Worm (Caenorhabditis elegans): ENCODE measurements around the gene T27E7.5.

The T27E7.5 gene

DNA sequence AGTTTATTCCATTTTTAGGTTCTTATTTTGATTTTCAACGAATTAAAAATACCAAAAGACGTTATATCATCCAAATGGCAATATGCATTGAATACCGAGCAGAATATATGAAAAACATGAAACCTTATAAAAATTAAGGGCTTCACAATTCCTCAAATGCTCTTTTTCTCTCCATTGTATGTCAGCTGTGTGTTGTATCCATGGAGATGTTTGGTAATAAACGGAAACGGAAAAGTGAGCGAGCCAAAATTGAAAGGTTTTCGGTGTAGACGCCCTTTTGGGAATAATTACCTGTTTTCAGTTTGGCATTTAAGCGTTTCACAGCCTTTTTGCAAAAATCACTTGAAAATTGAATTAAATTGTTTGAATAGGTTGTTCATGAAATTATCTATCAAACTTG lies 20.7 kb downstream of the T27E7.5 start:
- TF ChIP-seq med-1 (GFP tag; optimal IDR thresholded peaks at IDR 0.05; ENCODE audit: insufficient read depth) (no peak), ref-1 (GFP tag; conservative IDR thresholded peaks at IDR 0.05) (no peak), cog-1 (tag; optimal IDR thresholded peaks at IDR 0.05) (no peak), flt-1 (GFP tag; IDR thresholded peaks at IDR 0.05) (no peak), ztf-23 (GFP tag; IDR thresholded peaks at IDR 0.05) (no peak), ztf-29 (GFP tag; IDR thresholded peaks at IDR 0.05) (no peak), klf-2 (GFP tag; conservative IDR thresholded peaks at IDR 0.05) (no peak), T22C8.4 (GFP tag; IDR thresholded peaks at IDR 0.05) (no peak)

DNA sequence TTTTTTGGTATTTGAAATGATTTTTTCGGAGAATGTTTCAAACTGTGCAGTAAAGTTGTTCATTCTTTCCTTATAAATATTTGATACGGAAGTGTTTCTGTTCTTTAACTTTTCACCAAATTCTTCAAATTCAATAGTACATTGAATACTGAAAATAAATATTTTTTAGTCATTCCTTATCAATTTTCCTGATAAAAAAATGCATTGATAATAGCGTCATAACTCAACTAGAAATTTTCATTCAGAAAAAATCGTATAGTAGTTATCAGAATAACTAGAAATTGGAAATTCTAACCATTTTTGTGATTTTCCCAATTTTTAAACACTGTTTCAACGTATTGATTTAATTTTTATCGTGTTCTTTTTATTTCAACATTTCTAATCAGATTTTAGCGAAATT lies 22.3 kb downstream of the T27E7.5 start:
- TF ChIP-seq med-1 (GFP tag; optimal IDR thresholded peaks at IDR 0.05; ENCODE audit: insufficient read depth), result no peak
- no peak for TF ChIP-seq klf-2 (GFP tag; conservative IDR thresholded peaks at IDR 0.05)
- no peak for TF ChIP-seq flt-1 (GFP tag; IDR thresholded peaks at IDR 0.05)
- no peak for TF ChIP-seq ref-1 (GFP tag; conservative IDR thresholded peaks at IDR 0.05)
- no peak for TF ChIP-seq ztf-23 (GFP tag; IDR thresholded peaks at IDR 0.05)

DNA sequence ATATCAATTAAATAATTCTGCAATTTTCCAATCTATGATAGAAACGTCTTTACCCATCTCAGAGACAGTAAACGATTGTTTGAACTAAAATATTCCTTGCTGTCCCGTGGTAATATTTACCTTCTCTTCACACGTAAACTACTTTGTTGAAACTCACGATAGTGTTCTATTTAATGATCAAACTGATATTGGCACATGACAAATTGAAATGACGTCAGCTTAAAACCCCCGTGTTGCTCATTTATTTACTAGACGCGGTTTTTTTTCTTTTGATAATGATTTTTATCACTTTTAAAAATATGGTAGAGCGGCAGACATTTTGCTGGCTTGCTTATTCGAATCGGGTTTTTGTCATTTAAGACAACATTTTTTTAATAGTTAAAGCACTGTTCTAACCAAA lies 24.7 kb downstream of the T27E7.5 start:
- no peak for TF ChIP-seq T22C8.4 (GFP tag; IDR thresholded peaks at IDR 0.05)
- TF ChIP-seq med-1 (GFP tag; optimal IDR thresholded peaks at IDR 0.05; ENCODE audit: insufficient read depth), result no peak
- no peak for TF ChIP-seq flt-1 (GFP tag; IDR thresholded peaks at IDR 0.05)
- TF ChIP-seq ref-1 (GFP tag; conservative IDR thresholded peaks at IDR 0.05), result no peak
- no peak for TF ChIP-seq tab-1 (GFP tag; IDR thresholded peaks at IDR 0.05)
- no peak for TF ChIP-seq cog-1 (tag; optimal IDR thresholded peaks at IDR 0.05)
- TF ChIP-seq ztf-23 (GFP tag; IDR thresholded peaks at IDR 0.05), result no peak
- no peak for TF ChIP-seq ztf-29 (GFP tag; IDR thresholded peaks at IDR 0.05)
- no peak for TF ChIP-seq klf-2 (GFP tag; conservative IDR thresholded peaks at IDR 0.05)

DNA sequence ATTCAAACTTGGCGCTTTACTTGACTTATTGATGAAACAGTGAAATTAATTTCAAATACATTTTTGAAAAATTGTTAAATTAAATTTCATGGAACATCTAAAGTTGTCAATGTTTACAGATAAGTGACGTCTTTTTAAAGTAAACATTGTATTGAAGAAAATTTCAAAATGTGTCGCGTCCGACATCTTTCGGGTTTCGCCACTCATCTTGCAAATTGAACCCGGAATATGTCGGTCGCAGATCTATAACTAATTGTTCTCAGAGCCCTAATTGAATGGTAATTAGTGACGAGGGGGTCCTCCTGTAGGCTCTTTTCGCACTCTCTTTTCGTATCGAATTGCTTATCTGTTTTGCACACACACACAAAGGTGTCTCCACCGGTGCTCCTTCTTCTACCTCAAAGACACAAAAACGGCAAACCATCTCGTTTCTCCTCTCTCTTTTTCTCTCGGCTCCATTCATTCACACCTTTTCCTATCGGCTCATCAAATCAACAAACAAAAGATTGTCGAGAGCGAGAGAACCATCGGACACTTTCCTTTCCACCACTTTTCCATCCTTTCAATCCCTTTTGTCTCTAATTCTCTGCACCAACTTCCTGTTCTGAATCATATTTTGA lies 25.8 kb downstream of the T27E7.5 start:
- TF ChIP-seq ztf-23 (GFP tag; IDR thresholded peaks at IDR 0.05) (no peak), ztf-29 (GFP tag; IDR thresholded peaks at IDR 0.05) (no peak)

DNA sequence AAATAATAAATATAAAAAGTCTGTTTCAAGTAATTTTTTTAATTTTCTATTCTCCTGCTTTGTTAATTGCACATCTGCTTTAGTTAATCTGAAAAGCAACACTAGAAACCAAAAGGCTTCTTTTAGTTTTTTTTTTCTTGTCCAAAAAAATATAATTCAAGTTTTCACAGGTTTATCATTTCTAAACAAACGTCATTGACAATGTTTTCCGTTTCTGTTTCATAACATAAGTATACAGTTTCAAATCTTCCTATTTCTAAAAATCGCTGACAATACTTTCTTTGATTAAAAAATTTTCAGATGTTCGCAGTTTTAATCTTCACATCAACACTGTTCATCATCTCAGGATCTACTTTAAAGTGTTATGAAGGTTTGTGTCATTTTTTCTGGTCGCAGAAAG lies 28.1 kb downstream of the T27E7.5 start, which contains the start of gene Y57G11B.2:
Gene Y57G11B.2 (plus strand): TSS at position 301 of the 400 bp plus-strand sequence.
- TF ChIP-seq ztf-29 (GFP tag; IDR thresholded peaks at IDR 0.05) (no peak), flt-1 (GFP tag; IDR thresholded peaks at IDR 0.05) (no peak), tab-1 (GFP tag; IDR thresholded peaks at IDR 0.05) (no peak), ztf-23 (GFP tag; IDR thresholded peaks at IDR 0.05) (no peak), T22C8.4 (GFP tag; IDR thresholded peaks at IDR 0.05) (no peak), cog-1 (tag; optimal IDR thresholded peaks at IDR 0.05) (no peak), klf-2 (GFP tag; conservative IDR thresholded peaks at IDR 0.05) (no peak), med-1 (GFP tag; optimal IDR thresholded peaks at IDR 0.05; ENCODE audit: insufficient read depth) (no peak), ref-1 (GFP tag; conservative IDR thresholded peaks at IDR 0.05) (no peak)

DNA sequence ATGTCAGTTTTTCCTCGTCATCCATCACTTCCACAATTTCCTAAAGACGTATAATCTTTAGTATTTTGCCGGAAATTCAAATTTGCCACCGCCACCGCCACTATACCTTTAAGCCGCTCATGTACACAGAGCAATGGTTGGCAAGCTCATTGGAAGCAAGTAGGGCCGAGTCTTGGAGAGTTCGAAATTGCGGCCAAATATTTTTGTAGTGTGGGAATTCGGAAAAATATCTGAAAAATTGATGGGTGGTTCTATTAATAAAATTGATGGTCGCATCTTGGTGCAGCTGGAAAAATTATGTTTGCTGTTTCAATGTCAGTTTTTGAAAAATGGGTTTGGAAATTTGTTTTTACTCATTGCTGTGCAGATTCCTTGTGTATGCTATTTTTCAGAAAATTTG lies 34.7 kb downstream of the T27E7.5 start:
- TF ChIP-seq ref-1 (GFP tag; conservative IDR thresholded peaks at IDR 0.05) (no peak), klf-2 (GFP tag; conservative IDR thresholded peaks at IDR 0.05) (no peak), T22C8.4 (GFP tag; IDR thresholded peaks at IDR 0.05) (no peak), cog-1 (tag; optimal IDR thresholded peaks at IDR 0.05) (no peak), ztf-29 (GFP tag; IDR thresholded peaks at IDR 0.05) (no peak), med-1 (GFP tag; optimal IDR thresholded peaks at IDR 0.05; ENCODE audit: insufficient read depth) (no peak), flt-1 (GFP tag; IDR thresholded peaks at IDR 0.05) (no peak), tab-1 (GFP tag; IDR thresholded peaks at IDR 0.05) (no peak), ztf-23 (GFP tag; IDR thresholded peaks at IDR 0.05) (no peak)

DNA sequence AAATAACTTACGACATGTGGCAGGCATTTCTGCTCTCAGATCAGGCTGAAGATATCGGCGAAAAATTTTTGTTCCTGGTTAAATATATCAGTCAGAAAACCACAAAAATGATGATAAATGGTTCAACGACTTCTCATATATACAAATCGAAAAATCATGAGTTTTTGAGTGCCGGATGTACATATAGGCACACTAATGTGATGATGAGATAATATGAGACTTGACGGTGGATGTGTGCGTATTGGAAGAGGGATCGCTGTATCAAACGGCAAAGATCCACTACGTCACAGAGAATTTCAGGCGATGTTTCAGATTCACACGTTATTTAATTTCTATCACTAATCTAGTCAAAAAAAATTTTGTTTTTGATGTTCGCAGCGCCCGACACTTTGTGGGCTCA lies 35.6 kb downstream of the T27E7.5 start, which contains the start of gene glb-34:
Gene glb-34 (minus strand): TSS at position 101 of the 400 bp plus-strand sequence.
- TF ChIP-seq med-1 (GFP tag; optimal IDR thresholded peaks at IDR 0.05; ENCODE audit: insufficient read depth), result no peak
- TF ChIP-seq cog-1 (tag; optimal IDR thresholded peaks at IDR 0.05), result no peak
- TF ChIP-seq tab-1 (GFP tag; IDR thresholded peaks at IDR 0.05), result no peak
- TF ChIP-seq klf-2 (GFP tag; conservative IDR thresholded peaks at IDR 0.05), result no peak
- no peak for TF ChIP-seq T22C8.4 (GFP tag; IDR thresholded peaks at IDR 0.05)
- no peak for TF ChIP-seq ztf-29 (GFP tag; IDR thresholded peaks at IDR 0.05)
- no peak for TF ChIP-seq flt-1 (GFP tag; IDR thresholded peaks at IDR 0.05)
- TF ChIP-seq ztf-23 (GFP tag; IDR thresholded peaks at IDR 0.05), result no peak
- no peak for TF ChIP-seq ref-1 (GFP tag; conservative IDR thresholded peaks at IDR 0.05)

DNA sequence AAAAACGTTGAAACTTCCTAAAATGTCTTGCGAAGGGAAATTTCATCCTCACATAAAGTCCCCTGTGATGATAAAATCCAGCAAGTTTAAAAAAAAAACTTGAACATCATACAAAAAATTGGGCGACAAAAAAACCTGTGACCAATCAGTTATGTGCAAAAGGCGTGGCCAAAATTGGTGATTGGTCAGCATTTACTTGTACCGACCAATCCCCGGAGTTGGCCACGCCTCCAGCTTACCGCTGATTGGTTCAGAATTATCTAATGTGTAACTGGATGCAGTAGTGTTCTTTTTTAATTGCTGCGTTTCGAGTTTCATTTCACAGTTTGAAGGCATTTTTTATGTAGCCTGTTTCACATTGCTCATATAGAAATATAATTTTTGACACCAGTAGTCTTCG lies 36.1 kb downstream of the T27E7.5 start:
- TF ChIP-seq ref-1 (GFP tag; conservative IDR thresholded peaks at IDR 0.05), result no peak
- TF ChIP-seq cog-1 (tag; optimal IDR thresholded peaks at IDR 0.05), result no peak
- TF ChIP-seq klf-2 (GFP tag; conservative IDR thresholded peaks at IDR 0.05), result no peak

DNA sequence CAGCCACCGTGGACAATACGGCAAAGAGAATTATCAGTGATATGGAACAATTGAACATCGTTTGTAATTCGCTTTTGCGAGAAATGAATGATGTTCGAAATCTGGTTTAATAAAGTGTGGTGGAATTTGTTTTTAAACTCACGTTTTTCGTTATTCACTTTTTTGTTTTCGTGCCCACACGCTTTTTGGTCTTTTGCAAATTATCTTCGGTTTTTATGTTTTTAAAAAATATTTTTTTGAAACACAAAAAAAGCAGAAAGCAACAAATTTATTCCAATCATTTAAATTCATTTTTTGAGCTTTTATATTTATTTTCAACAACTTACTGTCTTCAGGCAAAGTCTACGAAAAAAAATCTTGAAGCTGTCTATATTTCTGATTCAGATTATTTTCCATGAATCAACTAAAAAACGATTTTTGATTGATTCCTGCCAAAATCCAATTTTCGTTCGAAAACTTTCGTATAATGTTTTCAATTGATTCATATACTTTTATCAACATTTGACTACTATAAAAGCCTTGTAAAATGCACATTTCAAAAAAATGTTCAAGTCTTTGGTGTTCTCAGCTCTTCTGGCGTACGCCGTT lies 37.4 kb downstream of the T27E7.5 start, which contains the start of the genes Y57G11B.3 and Y57G11B.5:
Gene Y57G11B.3 (minus strand): TSS at position 101 of the 588 bp plus-strand sequence.
Gene Y57G11B.5 (plus strand): TSS at position 538 of the 588 bp plus-strand sequence.
- TF ChIP-seq tab-1 (GFP tag; IDR thresholded peaks at IDR 0.05), result no peak
- no peak for TF ChIP-seq flt-1 (GFP tag; IDR thresholded peaks at IDR 0.05)
- no peak for TF ChIP-seq ztf-29 (GFP tag; IDR thresholded peaks at IDR 0.05)
- no peak for TF ChIP-seq ztf-23 (GFP tag; IDR thresholded peaks at IDR 0.05)
- TF ChIP-seq klf-2 (GFP tag; conservative IDR thresholded peaks at IDR 0.05), result no peak
- TF ChIP-seq cog-1 (tag; optimal IDR thresholded peaks at IDR 0.05), result no peak
- TF ChIP-seq T22C8.4 (GFP tag; IDR thresholded peaks at IDR 0.05), result no peak
- no peak for TF ChIP-seq med-1 (GFP tag; optimal IDR thresholded peaks at IDR 0.05; ENCODE audit: insufficient read depth)
- no peak for TF ChIP-seq ref-1 (GFP tag; conservative IDR thresholded peaks at IDR 0.05)

DNA sequence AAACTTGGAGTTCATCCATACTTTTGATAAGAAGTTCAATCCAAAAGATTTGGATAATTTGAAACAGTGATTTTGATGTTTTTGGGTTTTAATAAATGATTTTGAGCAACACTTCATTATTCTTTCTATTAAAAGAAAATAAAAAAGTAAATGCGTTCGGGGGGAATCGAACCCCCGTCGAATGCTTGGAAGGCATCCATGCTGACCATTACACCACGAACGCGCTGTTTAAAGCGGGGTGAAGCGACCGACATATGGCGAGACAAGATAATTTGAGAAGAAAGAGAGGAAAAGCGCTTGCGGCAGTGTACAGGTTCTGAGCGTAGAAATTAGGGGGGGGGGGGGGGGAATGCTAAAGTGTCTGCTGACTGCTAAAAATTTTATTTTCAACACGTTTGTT lies 39.5 kb downstream of the T27E7.5 start:
- TF ChIP-seq ztf-29 (GFP tag; IDR thresholded peaks at IDR 0.05), result peak; percentile 63; the same call in 1 of the 2 replicates
- peak; percentile 83 for TF ChIP-seq flt-1 (GFP tag; IDR thresholded peaks at IDR 0.05)
- no peak for TF ChIP-seq cog-1 (tag; optimal IDR thresholded peaks at IDR 0.05)
- TF ChIP-seq tab-1 (GFP tag; IDR thresholded peaks at IDR 0.05), result no peak
- TF ChIP-seq ref-1 (GFP tag; conservative IDR thresholded peaks at IDR 0.05), result no peak
- TF ChIP-seq med-1 (GFP tag; optimal IDR thresholded peaks at IDR 0.05; ENCODE audit: insufficient read depth), result peak; percentile 30
- TF ChIP-seq T22C8.4 (GFP tag; IDR thresholded peaks at IDR 0.05), result peak; percentile 71
- TF ChIP-seq ztf-23 (GFP tag; IDR thresholded peaks at IDR 0.05), result no peak
- TF ChIP-seq klf-2 (GFP tag; conservative IDR thresholded peaks at IDR 0.05), result peak; percentile 80
